Worm (Caenorhabditis elegans): ENCODE measurements around the gene C55B6.5.

DNA sequence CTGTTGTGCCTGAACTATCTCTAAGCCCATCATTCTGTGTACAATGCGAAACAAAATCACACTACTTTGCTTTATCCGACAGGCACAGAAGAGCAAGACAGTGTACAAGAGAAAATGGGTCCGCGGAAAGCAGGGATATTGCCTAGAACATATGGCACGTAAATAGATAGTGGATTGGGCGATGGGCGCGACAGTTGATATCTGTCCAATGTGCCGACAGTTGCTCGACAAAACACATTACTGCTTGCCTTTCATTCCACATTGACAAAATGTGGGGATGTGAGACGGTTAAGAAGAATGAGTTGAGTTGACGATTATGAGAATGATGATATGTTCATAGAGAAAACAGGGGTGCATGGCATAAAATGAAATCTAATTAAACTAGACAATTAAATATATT is 19.9 kb upstream of the C55B6.5 start:
- TF ChIP-seq ceh-44 (GFP tag; IDR thresholded peaks at IDR 0.05) = no peak
- TF ChIP-seq lin-1 (GFP tag; IDR thresholded peaks at IDR 0.05) = no peak
- TF ChIP-seq ces-1 (GFP tag; optimal IDR thresholded peaks at IDR 0.05) = no peak
- no peak for TF ChIP-seq unc-62 (GFP tag; optimal IDR thresholded peaks at IDR 0.05 in 1 of 2)
- TF ChIP-seq unc-62 (tag; optimal IDR thresholded peaks at IDR 0.05) = no peak
- no peak for TF ChIP-seq ama-1 (optimal IDR thresholded peaks at IDR 0.05)
- TF ChIP-seq zip-11 (GFP tag; IDR thresholded peaks at IDR 0.05) = no peak
- TF ChIP-seq fos-1 (tag; optimal IDR thresholded peaks at IDR 0.05) = no peak
- no peak for TF ChIP-seq unc-39 (tag; optimal IDR thresholded peaks at IDR 0.05)
- no peak for TF ChIP-seq daf-12 (tag; optimal IDR thresholded peaks at IDR 0.05)
- TF ChIP-seq lin-13 (GFP tag; optimal IDR thresholded peaks at IDR 0.05) = no peak
